Worm (Caenorhabditis elegans): Measurements from ENCODE around the gene ugt-6.

- TF ChIP-seq W03F9.2 (tag; optimal IDR thresholded peaks at IDR 0.05) (no peak), dao-5 (tag; optimal IDR thresholded peaks at IDR 0.05) (no peak), him-1 (tag; optimal IDR thresholded peaks at IDR 0.05) (no peak)
Measured at ce11 chrV:12787026-12787425, 11.0 kb downstream of the ugt-6 start, which contains the start of gene fkb-4.

Measured in whole organism, L4/young adult.